Fruit fly (Drosophila melanogaster): ENCODE data around the gene RSG7.

- no peak for TF ChIP-seq usp (GFP tag; optimal IDR thresholded peaks at IDR 0.05)
- TF ChIP-seq psq (optimal IDR thresholded peaks at IDR 0.05): no peak
These were observed 10.5 kb upstream of the RSG7 start for dm6 chrX:16854746-16855145.
